Fruit fly (Drosophila melanogaster) whole organism, prepupa: ENCODE data around the gene Acp29AB.

Experiments used
- Blimp-1 ChIP-seq: fragments of 200-800 bp; sonication (Bioruptor generic); optimal IDR thresholded peaks from 3 replicates; lab custom pipeline; 2017; ENCODE audit warnings: missing biosample characterization, missing genetic modification characterization, mild to moderate bottlenecking, moderate library complexity, missing genetic modification reagents
- fd59A ChIP-seq: fragments of 200-800 bp; sonication (Bioruptor generic); optimal IDR thresholded peaks from 2 replicates; lab custom pipeline; 2017; ENCODE audit warnings: missing biosample characterization, mild to moderate bottlenecking, missing genetic modification characterization, missing genetic modification reagents

DNA sequence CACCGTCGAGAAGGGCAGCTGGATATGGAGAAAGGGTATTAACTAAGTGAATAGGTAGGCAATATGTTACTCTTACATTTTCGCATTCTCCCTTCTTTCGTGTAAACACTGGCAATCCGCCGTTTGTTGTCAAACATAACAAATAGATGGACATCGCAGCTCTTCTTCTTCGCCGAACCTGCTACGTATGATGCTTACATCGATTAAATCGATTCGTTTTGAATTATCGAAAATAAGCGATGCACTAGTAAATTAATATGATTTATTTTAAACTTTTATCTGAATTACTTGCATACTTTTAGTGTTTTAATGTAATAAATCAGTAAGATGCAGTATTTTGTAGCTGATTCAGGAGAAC is 9.9 kb upstream of the Acp29AB start, which contains the start of gene fy:
- TF ChIP-seq fd59A (GFP tag; lab: Kevin White, UChicago) = no peak
- no peak for TF ChIP-seq Blimp-1
